Worm (Caenorhabditis elegans) whole organism, L1 larva: ENCODE measurements around the gene srx-14.
A peak's percentile ranks its signal among the peaks of the same experiment; 100 is the strongest.

Source experiments
- C16A3.4 ChIP-seq: fragments of 150-350 bp; optimal IDR thresholded peaks from 2 replicates; lab custom pipeline; 2014; ENCODE audit warnings: missing biosample characterization, missing genetic modification characterization
- aha-1 ChIP-seq: fragments of 150-350 bp; optimal IDR thresholded peaks from 2 replicates; lab custom pipeline; 2014; ENCODE audit warnings: missing biosample characterization, missing genetic modification characterization
- aly-2 ChIP-seq: fragments of 150-350 bp; optimal IDR thresholded peaks from 2 replicates; lab custom pipeline; 2014; ENCODE audit warnings: missing biosample characterization, missing genetic modification characterization
- ama-1 ChIP-seq: fragments of 150-350 bp; optimal IDR thresholded peaks from 2 replicates; lab custom pipeline; 2014
- blmp-1 ChIP-seq: fragments of 150-350 bp; optimal IDR thresholded peaks from 2 replicates; lab custom pipeline; 2014; ENCODE audit warnings: missing biosample characterization, missing genetic modification characterization
- ceh-88 ChIP-seq: fragments of 200-800 bp; sonication (Bioruptor generic); IDR thresholded peaks from 2 replicates; pipeline ENCODE4 v1.3.6; 2022; ENCODE audit warnings: missing genetic modification characterization, missing compliant biosample characterization
- ces-1 ChIP-seq: fragments of 150-350 bp; optimal IDR thresholded peaks from 2 replicates; lab custom pipeline; 2014; ENCODE audit warnings: missing biosample characterization, missing genetic modification reagents, missing genetic modification characterization
- dsc-1 ChIP-seq: sonication (generic microtip); optimal IDR thresholded peaks from 2 replicates; lab custom pipeline; 2016; ENCODE audit warnings: mild to moderate bottlenecking, missing genetic modification characterization, missing compliant biosample characterization
- elt-2 ChIP-seq: sonication (generic microtip); optimal IDR thresholded peaks from 2 replicates; lab custom pipeline; 2016; ENCODE audit warnings: missing genetic modification characterization, mild to moderate bottlenecking, inconsistent platforms, missing compliant biosample characterization, missing genetic modification reagents
- elt-3 ChIP-seq, 6 experiments: fragments of 150-350 bp in 1 of 6; sonication (generic microtip); optimal IDR thresholded peaks; 2 replicates each; lab custom pipeline; 2017 to 2018; ENCODE audit warnings: missing biosample characterization in 6 of 6, missing genetic modification characterization in 6 of 6, inconsistent platforms in 1 of 6
- fkh-4 ChIP-seq: sonication (generic microtip); optimal IDR thresholded peaks from 2 replicates; lab custom pipeline; 2016; ENCODE audit warnings: missing compliant biosample characterization, missing genetic modification characterization, borderline replicate concordance
- fos-1 ChIP-seq: fragments of 150-350 bp; optimal IDR thresholded peaks from 2 replicates; lab custom pipeline; 2014; ENCODE audit warnings: missing biosample characterization, missing genetic modification characterization
- hlh-17 ChIP-seq: fragments of 200-800 bp; sonication (Bioruptor generic); optimal IDR thresholded peaks from 2 replicates; lab custom pipeline; 2018; ENCODE audit warnings: missing genetic modification characterization, mild to moderate bottlenecking, missing compliant biosample characterization, moderate library complexity, borderline replicate concordance
- hpl-2 ChIP-seq: fragments of 150-350 bp; optimal IDR thresholded peaks from 2 replicates; lab custom pipeline; 2014; ENCODE audit warnings: missing biosample characterization, missing genetic modification reagents, missing genetic modification characterization
- irx-1 ChIP-seq: sonication (generic microtip); optimal IDR thresholded peaks from 2 replicates; lab custom pipeline; 2016; ENCODE audit warnings: missing genetic modification characterization, missing compliant biosample characterization
- isw-1 ChIP-seq: fragments of 200-800 bp; sonication (Bioruptor generic); IDR thresholded peaks from 2 replicates; pipeline ENCODE4 v1.3.6; 2022; ENCODE audit warnings: missing genetic modification characterization, missing compliant biosample characterization
- lin-14 ChIP-seq: fragments of 200-800 bp; sonication (Bioruptor generic); optimal IDR thresholded peaks from 2 replicates; lab custom pipeline; 2018; ENCODE audit warnings: mild to moderate bottlenecking, missing genetic modification characterization, moderate library complexity, missing compliant biosample characterization
- lin-35 ChIP-seq, 2 experiments: fragments of 150-350 bp; optimal IDR thresholded peaks; 2 replicates each; lab custom pipeline; 2014; ENCODE audit warnings: missing biosample characterization in 2 of 2, missing genetic modification characterization in 2 of 2, missing genetic modification reagents in 2 of 2
- lin-39 ChIP-seq: fragments of 150-350 bp; optimal IDR thresholded peaks from 2 replicates; lab custom pipeline; 2014; ENCODE audit warnings: missing biosample characterization, missing genetic modification reagents, missing genetic modification characterization
- lsy-2 ChIP-seq, 2 experiments: fragments of 150-350 bp; optimal IDR thresholded peaks; 2 replicates each; lab custom pipeline; 2014; ENCODE audit warnings: missing biosample characterization in 2 of 2, missing genetic modification characterization in 2 of 2
- mab-9 ChIP-seq: fragments of 200-800 bp; sonication (Bioruptor generic); IDR thresholded peaks from 2 replicates; pipeline ENCODE4 v1.3.6; 2022; ENCODE audit warnings: missing genetic modification reagents, missing genetic modification characterization, missing compliant biosample characterization
- mdl-1 ChIP-seq, 2 experiments: fragments of 150-350 bp; optimal IDR thresholded peaks; 2 replicates each; lab custom pipeline; 2014 to 2017; ENCODE audit warnings: missing biosample characterization in 2 of 2, missing genetic modification characterization in 2 of 2, inconsistent platforms in 1 of 2
- mep-1 ChIP-seq: fragments of 150-350 bp; optimal IDR thresholded peaks from 2 replicates; lab custom pipeline; 2014; ENCODE audit warnings: missing biosample characterization, missing genetic modification characterization
- nhr-19 ChIP-seq: fragments of 200-800 bp; sonication (Bioruptor generic); conservative IDR thresholded peaks from 2 replicates; pipeline ENCODE4 v1.3.6; 2022; ENCODE audit warnings: missing genetic modification characterization, missing compliant biosample characterization
- nhr-20 ChIP-seq: sonication (generic microtip); optimal IDR thresholded peaks from 2 replicates; lab custom pipeline; 2016; ENCODE audit warnings: mild to moderate bottlenecking, missing genetic modification characterization, missing compliant biosample characterization
- nhr-28 ChIP-seq: fragments of 150-350 bp; optimal IDR thresholded peaks from 2 replicates; lab custom pipeline; 2014; ENCODE audit warnings: missing biosample characterization, missing genetic modification characterization
- nhr-71 ChIP-seq: sonication (generic microtip); optimal IDR thresholded peaks from 2 replicates; lab custom pipeline; 2016; ENCODE audit warnings: mild to moderate bottlenecking, missing genetic modification characterization, moderate library complexity, missing compliant biosample characterization
- nhr-76 ChIP-seq: sonication (generic microtip); optimal IDR thresholded peaks from 2 replicates; lab custom pipeline; 2017; ENCODE audit warnings: missing biosample characterization, missing genetic modification characterization
- nhr-84 ChIP-seq: sonication (generic microtip); optimal IDR thresholded peaks from 2 replicates; lab custom pipeline; 2017; ENCODE audit warnings: missing biosample characterization, missing genetic modification characterization
- pag-3 ChIP-seq: sonication (generic microtip); optimal IDR thresholded peaks from 2 replicates; lab custom pipeline; 2017; ENCODE audit warnings: missing genetic modification characterization, mild to moderate bottlenecking, missing compliant biosample characterization, antibody characterized with exemption, borderline replicate concordance; ENCODE audit not compliant: insufficient read depth
- rnt-1 ChIP-seq: sonication (generic microtip); optimal IDR thresholded peaks from 2 replicates; lab custom pipeline; 2016; ENCODE audit warnings: mild to moderate bottlenecking, missing genetic modification characterization, moderate library complexity, missing compliant biosample characterization
- snu-23 ChIP-seq: sonication (generic microtip); optimal IDR thresholded peaks from 2 replicates; lab custom pipeline; 2016; ENCODE audit warnings: missing genetic modification characterization, missing compliant biosample characterization
- sox-4 ChIP-seq: sonication (generic microtip); optimal IDR thresholded peaks from 2 replicates; lab custom pipeline; 2016; ENCODE audit warnings: missing genetic modification characterization, missing compliant biosample characterization
- unc-130 ChIP-seq: fragments of 150-350 bp; optimal IDR thresholded peaks from 2 replicates; lab custom pipeline; 2017; ENCODE audit warnings: missing biosample characterization, missing genetic modification characterization, inconsistent platforms
- ztf-11 ChIP-seq, 2 experiments: sonication (generic microtip); optimal IDR thresholded peaks; 2 replicates each; lab custom pipeline; 2016 to 2017; ENCODE audit warnings: missing genetic modification characterization in 2 of 2, missing biosample characterization in 1 of 2, missing compliant biosample characterization in 1 of 2
- ztf-4 ChIP-seq: fragments of 150-350 bp; optimal IDR thresholded peaks from 2 replicates; lab custom pipeline; 2014; ENCODE audit warnings: missing biosample characterization, missing genetic modification characterization

srx-14 gene

DNA sequence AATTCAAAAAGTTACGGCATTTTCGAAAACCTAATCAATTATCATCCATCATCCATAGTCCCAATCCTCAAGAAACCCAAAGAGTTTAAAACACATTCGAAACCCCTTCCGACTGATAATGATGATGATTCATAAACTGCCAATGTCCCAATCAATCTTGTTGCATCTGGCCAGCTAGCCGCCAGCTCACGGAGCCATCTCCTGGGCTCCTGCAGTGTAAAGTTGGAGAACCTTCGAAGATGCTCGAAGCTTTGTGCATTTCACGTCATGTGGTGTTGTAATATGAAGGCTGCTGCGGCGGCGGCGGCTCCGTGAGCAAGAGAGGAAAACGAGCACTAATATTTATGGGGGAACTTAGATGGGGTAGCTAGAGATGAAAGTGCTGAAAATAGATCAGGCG is 5.5 kb downstream of the srx-14 start (continued):
- TF ChIP-seq C16A3.4 (tag; lab: Kevin White, UChicago): no peak
- TF ChIP-seq lin-35 (GFP tag; optimal IDR thresholded peaks at IDR 0.05; lab: Kevin White, UChicago): no peak
- TF ChIP-seq isw-1 (GFP tag; lab: Robert Waterston, UW): no peak
- TF ChIP-seq snu-23: peak; percentile 72
- peak; percentile 63 for TF ChIP-seq nhr-19 (GFP tag; lab: Robert Waterston, UW)
- TF ChIP-seq dsc-1 (tag; lab: Kevin White, UChicago): peak; percentile 70
- peak; percentile 33 for TF ChIP-seq ztf-4
- TF ChIP-seq sox-4 (tag; lab: Kevin White, UChicago): no peak

DNA sequence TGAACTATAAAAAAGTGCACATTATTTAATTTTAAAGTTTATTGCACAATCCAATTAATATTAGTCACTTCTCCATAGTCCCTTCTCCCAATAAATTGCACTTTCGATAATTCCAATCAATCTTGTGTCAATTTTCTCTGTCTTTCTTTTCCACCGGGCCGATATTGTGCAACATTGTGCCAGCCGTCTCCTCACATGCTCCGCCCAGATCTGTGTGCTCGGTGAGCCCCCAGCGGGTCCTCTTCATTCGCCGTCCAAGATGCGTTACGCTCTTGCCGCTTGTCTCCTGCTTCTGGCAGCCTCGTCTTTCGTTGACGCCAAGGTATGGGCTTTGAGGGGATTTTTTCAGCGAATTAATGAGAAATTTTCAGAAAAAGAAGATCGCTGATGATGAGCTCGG is 6.3 kb downstream of the srx-14 start, which contains the start of gene ost-1:
Gene ost-1 (plus strand): TSS at position 207 of the 400 bp plus-strand sequence.
- no peak for TF ChIP-seq aly-2 (tag; lab: Kevin White, UChicago)
- TF ChIP-seq nhr-71 (tag; lab: Kevin White, UChicago): peak; percentile 53
- TF ChIP-seq ces-1 (GFP tag; lab: Kevin White, UChicago): no peak
- TF ChIP-seq lin-14 (GFP tag; lab: Kevin White, UChicago): peak; percentile 17
- no peak for TF ChIP-seq ceh-88 (GFP tag; lab: Robert Waterston, UW)
- TF ChIP-seq ztf-11 (tag; optimal IDR thresholded peaks at IDR 0.05; lab: Kevin White, UChicago): no peak
- TF ChIP-seq nhr-28 (tag; lab: Kevin White, UChicago): no peak
- no peak for TF ChIP-seq nhr-19 (GFP tag; lab: Robert Waterston, UW)
- no peak for TF ChIP-seq irx-1 (tag; lab: Kevin White, UChicago)
- peak; percentile 7 for TF ChIP-seq mep-1 (tag; lab: Kevin White, UChicago)
- no peak for TF ChIP-seq fkh-4 (tag; lab: Kevin White, UChicago)
- TF ChIP-seq lin-39 (tag; lab: Kevin White, UChicago): peak; percentile 75
- no peak for TF ChIP-seq nhr-84
- TF ChIP-seq rnt-1 (tag; lab: Kevin White, UChicago): peak; percentile 48
- TF ChIP-seq mab-9: no peak
- TF ChIP-seq elt-2 (tag; lab: Kevin White, UChicago): no peak
- no peak for TF ChIP-seq snu-23
- peak in 1 of 2 experiments; percentile 19 for TF ChIP-seq lsy-2 (tag; optimal IDR thresholded peaks at IDR 0.05; lab: Kevin White, UChicago)
- TF ChIP-seq ama-1 (lab: Kevin White, UChicago): peak; percentile 61
- no peak for TF ChIP-seq sox-4 (tag; lab: Kevin White, UChicago)
- no peak for TF ChIP-seq C16A3.4 (tag; lab: Kevin White, UChicago)
- peak; percentile 11 for TF ChIP-seq dsc-1 (tag; lab: Kevin White, UChicago)
- TF ChIP-seq blmp-1 (tag; lab: Kevin White, UChicago): no peak
- no peak for TF ChIP-seq hpl-2 (GFP tag; lab: Kevin White, UChicago)
- TF ChIP-seq nhr-20 (tag; lab: Kevin White, UChicago): peak; percentile 11
- TF ChIP-seq fos-1 (tag; lab: Kevin White, UChicago): no peak
- TF ChIP-seq hlh-17 (GFP tag; lab: Kevin White, UChicago): no peak

DNA sequence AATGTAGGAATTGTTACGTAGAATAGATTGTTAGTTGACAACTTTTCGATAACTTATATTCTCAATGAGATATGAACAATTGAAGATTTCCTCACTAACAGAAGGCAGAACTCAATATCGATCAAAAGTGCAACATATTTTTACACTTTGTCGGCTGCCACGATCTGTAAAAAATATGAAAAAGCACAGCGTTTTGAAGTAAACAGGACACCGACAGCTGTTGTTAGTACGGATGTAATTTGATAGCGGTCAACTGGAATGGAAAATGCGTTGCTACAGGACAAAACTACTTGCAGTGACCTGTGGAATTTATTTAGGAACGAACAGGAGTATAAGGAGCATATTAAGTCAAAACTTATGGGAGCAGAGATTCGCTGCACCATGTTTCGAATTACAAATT is 7.5 kb downstream of the srx-14 start:
- TF ChIP-seq mdl-1 (tag; optimal IDR thresholded peaks at IDR 0.05; lab: Kevin White, UChicago): no peak
- TF ChIP-seq rnt-1 (tag; lab: Kevin White, UChicago): peak; percentile 28
- TF ChIP-seq fos-1 (tag; lab: Kevin White, UChicago): no peak
- no peak for TF ChIP-seq mab-9
- peak; percentile 31 for TF ChIP-seq pag-3 (tag; lab: Kevin White, UChicago)
- TF ChIP-seq nhr-71 (tag; lab: Kevin White, UChicago): peak; percentile 29
- TF ChIP-seq aha-1 (tag; lab: Kevin White, UChicago): no peak
- no peak for TF ChIP-seq nhr-76 (tag; lab: Kevin White, UChicago)
- peak; percentile 29 for TF ChIP-seq lin-14 (GFP tag; lab: Kevin White, UChicago)

DNA sequence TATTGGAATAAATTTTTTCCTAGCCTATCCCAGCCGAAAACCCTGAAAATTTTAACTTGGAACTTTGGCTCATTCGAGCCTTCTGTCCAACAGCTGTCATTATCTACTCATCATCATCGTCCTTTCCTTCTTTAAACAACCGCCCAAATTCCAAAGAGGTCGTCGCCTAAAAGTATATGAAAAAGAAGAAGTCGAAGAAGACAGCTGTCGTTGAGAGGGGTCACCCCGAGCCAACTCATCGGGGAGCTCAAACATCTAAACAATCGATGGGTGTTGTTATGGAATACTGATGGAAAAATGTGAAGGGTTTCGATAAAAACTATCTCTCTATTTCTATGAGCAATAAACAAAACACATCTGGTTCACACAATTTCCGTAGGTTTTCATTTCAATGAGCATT is 8.4 kb downstream of the srx-14 start:
- TF ChIP-seq snu-23: peak; percentile 36
- TF ChIP-seq pag-3 (tag; lab: Kevin White, UChicago): no peak
- peak; percentile 27 for TF ChIP-seq unc-130
- peak; percentile 38 for TF ChIP-seq nhr-19 (GFP tag; lab: Robert Waterston, UW)
- TF ChIP-seq rnt-1 (tag; lab: Kevin White, UChicago): peak; percentile 77
- TF ChIP-seq nhr-71 (tag; lab: Kevin White, UChicago): peak; percentile 76
- TF ChIP-seq lsy-2 (tag; optimal IDR thresholded peaks at IDR 0.05; lab: Kevin White, UChicago): peak; percentile 16 to 32
- TF ChIP-seq elt-3 (tag; optimal IDR thresholded peaks at IDR 0.05; lab: Kevin White, UChicago): no peak
- TF ChIP-seq ceh-88 (GFP tag; lab: Robert Waterston, UW): no peak
